Worm (Caenorhabditis elegans): ENCODE data around the gene K09C8.8.

Gene K09C8.8

ce11 chrX:10961724-10962123 lies 9.0 kb upstream of the K09C8.8 start:
- TF ChIP-seq him-1 (tag; optimal IDR thresholded peaks at IDR 0.05) (no peak), W03F9.2 (tag; optimal IDR thresholded peaks at IDR 0.05) (no peak), dao-5 (tag; optimal IDR thresholded peaks at IDR 0.05) (no peak)

ce11 chrX:10963453-10964046 lies 7.2 kb upstream of the K09C8.8 start, which contains the start of gene nas-10:
TSS of gene nas-10 (minus strand) at chrX:10963503.
- TF ChIP-seq him-1 (tag; optimal IDR thresholded peaks at IDR 0.05) (peak; percentile 81), W03F9.2 (tag; optimal IDR thresholded peaks at IDR 0.05) (no peak), dao-5 (tag; optimal IDR thresholded peaks at IDR 0.05) (peak; percentile 72)

ce11 chrX:10965508-10965907 lies 5.2 kb upstream of the K09C8.8 start:
- TF ChIP-seq dao-5 (tag; optimal IDR thresholded peaks at IDR 0.05): no peak
- no peak for TF ChIP-seq W03F9.2 (tag; optimal IDR thresholded peaks at IDR 0.05)
- TF ChIP-seq him-1 (tag; optimal IDR thresholded peaks at IDR 0.05): no peak

ce11 chrX:10966251-10966650 lies 4.5 kb upstream of the K09C8.8 start, which contains the start of gene lge-1:
TSS of gene lge-1 (plus strand) at chrX:10966551.
- TF ChIP-seq W03F9.2 (tag; optimal IDR thresholded peaks at IDR 0.05) (no peak), dao-5 (tag; optimal IDR thresholded peaks at IDR 0.05) (no peak), him-1 (tag; optimal IDR thresholded peaks at IDR 0.05) (no peak)

ce11 chrX:10967698-10968097 lies 3.0 kb upstream of the K09C8.8 start, which contains the start of gene K09C8.9:
TSS of gene K09C8.9 (minus strand) at chrX:10967798.
- TF ChIP-seq W03F9.2 (tag; optimal IDR thresholded peaks at IDR 0.05) (no peak), him-1 (tag; optimal IDR thresholded peaks at IDR 0.05) (no peak), dao-5 (tag; optimal IDR thresholded peaks at IDR 0.05) (no peak)

- no peak for TF ChIP-seq dao-5 (tag; optimal IDR thresholded peaks at IDR 0.05)
- TF ChIP-seq him-1 (tag; optimal IDR thresholded peaks at IDR 0.05): no peak
- TF ChIP-seq W03F9.2 (tag; optimal IDR thresholded peaks at IDR 0.05): no peak
Measured at ce11 chrX:10971118-10971517, 389 bp downstream of the K09C8.8 start.

ce11 chrX:10976447-10977196 lies 5.9 kb downstream of the K09C8.8 start:
- no peak for TF ChIP-seq him-1 (tag; optimal IDR thresholded peaks at IDR 0.05)
- no peak for TF ChIP-seq W03F9.2 (tag; optimal IDR thresholded peaks at IDR 0.05)
- TF ChIP-seq dao-5 (tag; optimal IDR thresholded peaks at IDR 0.05): no peak

- TF ChIP-seq dao-5 (tag; optimal IDR thresholded peaks at IDR 0.05) (no peak), W03F9.2 (tag; optimal IDR thresholded peaks at IDR 0.05) (no peak), him-1 (tag; optimal IDR thresholded peaks at IDR 0.05) (no peak)
Measured at ce11 chrX:10979186-10979585, 8.5 kb downstream of the K09C8.8 start, which contains the start of gene pxn-2. TSS of gene pxn-2 (minus strand) at chrX:10979286.

ce11 chrX:10981374-10981773 lies 10.6 kb downstream of the K09C8.8 start:
- TF ChIP-seq dao-5 (tag; optimal IDR thresholded peaks at IDR 0.05) (no peak), him-1 (tag; optimal IDR thresholded peaks at IDR 0.05) (no peak), W03F9.2 (tag; optimal IDR thresholded peaks at IDR 0.05) (no peak)

- no peak for TF ChIP-seq W03F9.2 (tag; optimal IDR thresholded peaks at IDR 0.05)
- no peak for TF ChIP-seq dao-5 (tag; optimal IDR thresholded peaks at IDR 0.05)
- TF ChIP-seq him-1 (tag; optimal IDR thresholded peaks at IDR 0.05): no peak
Measured at ce11 chrX:10982051-10982450, 11.3 kb downstream of the K09C8.8 start, which contains the start of gene ver-4. TSS of gene ver-4 (plus strand) at chrX:10982351.

- TF ChIP-seq him-1 (tag; optimal IDR thresholded peaks at IDR 0.05): no peak
- no peak for TF ChIP-seq dao-5 (tag; optimal IDR thresholded peaks at IDR 0.05)
- no peak for TF ChIP-seq W03F9.2 (tag; optimal IDR thresholded peaks at IDR 0.05)
Measured at ce11 chrX:10989286-10989685, 18.6 kb downstream of the K09C8.8 start.

- TF ChIP-seq W03F9.2 (tag; optimal IDR thresholded peaks at IDR 0.05) (no peak), him-1 (tag; optimal IDR thresholded peaks at IDR 0.05) (no peak), dao-5 (tag; optimal IDR thresholded peaks at IDR 0.05) (no peak)
Measured at ce11 chrX:10990159-10990854, 19.6 kb downstream of the K09C8.8 start.

ce11 chrX:10990855-10991176 lies 20.1 kb downstream of the K09C8.8 start:
- TF ChIP-seq dao-5 (tag; optimal IDR thresholded peaks at IDR 0.05) (no peak), him-1 (tag; optimal IDR thresholded peaks at IDR 0.05) (no peak), W03F9.2 (tag; optimal IDR thresholded peaks at IDR 0.05) (no peak)
